Worm (Caenorhabditis elegans): ENCODE measurements around the gene pxl-1.
A peak's percentile ranks its signal among the peaks of the same experiment; 100 is the strongest.

The pxl-1 gene

DNA sequence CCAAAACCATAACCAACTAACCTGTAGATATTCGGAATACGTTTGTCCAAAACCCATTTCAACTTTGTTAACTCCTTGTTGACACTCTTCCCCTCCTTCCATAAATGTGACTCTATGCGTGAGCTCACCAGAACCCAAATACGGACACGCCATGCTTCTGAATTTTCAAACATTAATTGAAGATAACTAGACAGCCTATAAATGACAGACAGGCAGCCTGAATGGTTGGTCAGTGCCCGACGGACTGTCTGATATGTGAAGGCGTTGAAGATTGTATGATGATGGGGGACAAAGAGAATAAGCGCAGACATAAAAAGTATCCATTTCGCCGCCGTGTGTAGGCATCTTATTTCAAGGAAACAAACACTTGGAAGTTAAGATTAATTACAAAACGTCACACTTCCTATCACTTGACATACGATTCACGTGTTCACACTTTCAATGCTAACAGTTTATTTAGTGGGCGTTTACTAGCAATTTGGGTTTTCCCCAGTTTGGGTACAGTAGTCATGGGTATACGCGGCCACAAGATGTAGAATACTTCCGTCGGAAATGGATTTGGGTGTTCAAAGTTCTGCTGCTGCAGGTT lies 24.1 kb upstream of the pxl-1 start, which contains the start of the genes tdo-2 and C28H8.2 (continued):
- TF ChIP-seq dmd-4 (tag; optimal IDR thresholded peaks at IDR 0.05): no peak
- TF ChIP-seq ceh-82 (tag; optimal IDR thresholded peaks at IDR 0.05): no peak
- no peak for TF ChIP-seq ZK546.5 (tag; optimal IDR thresholded peaks at IDR 0.05)
- peak; percentile 56 for TF ChIP-seq crh-2 (tag; optimal IDR thresholded peaks at IDR 0.05)
- no peak for TF ChIP-seq unc-62 (GFP tag; optimal IDR thresholded peaks at IDR 0.05)
- TF ChIP-seq zag-1 (tag; optimal IDR thresholded peaks at IDR 0.05): no peak
- TF ChIP-seq lsy-2 (tag; optimal IDR thresholded peaks at IDR 0.05): peak in 1 of 2 experiments; percentile 55
- peak; percentile 92 for TF ChIP-seq sma-3 (GFP tag; optimal IDR thresholded peaks at IDR 0.05)

DNA sequence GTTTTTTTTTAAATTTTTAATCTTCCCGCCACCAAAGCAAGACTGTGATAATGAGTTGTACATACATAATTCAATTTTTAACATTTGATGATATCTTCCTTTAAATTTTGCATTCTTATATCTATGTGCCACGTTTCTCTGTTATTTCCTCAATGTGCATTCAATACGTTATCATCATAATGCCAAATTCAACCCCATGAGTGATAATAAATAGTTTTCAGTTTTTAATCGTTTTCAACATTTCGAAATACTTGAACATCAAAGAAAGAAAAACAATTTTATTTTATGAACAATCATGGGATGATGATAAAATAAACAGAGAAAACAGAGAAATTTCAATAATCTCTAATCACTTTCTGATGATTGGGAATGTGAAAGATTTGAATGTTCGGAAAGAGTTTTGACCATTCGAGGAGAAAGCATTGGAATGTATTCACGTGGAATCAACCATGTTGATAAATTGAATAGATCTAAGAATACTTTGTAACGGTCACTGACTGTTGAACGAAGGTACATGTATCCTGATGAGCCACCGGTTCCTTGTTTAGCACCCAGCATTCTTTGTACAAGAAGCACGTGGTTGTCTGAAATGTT lies 21.6 kb upstream of the pxl-1 start:
- no peak for TF ChIP-seq zag-1 (tag; optimal IDR thresholded peaks at IDR 0.05)
- no peak for TF ChIP-seq mab-5 (tag; optimal IDR thresholded peaks at IDR 0.05)
- no peak for TF ChIP-seq nhr-10 (tag; optimal IDR thresholded peaks at IDR 0.05)
- no peak for TF ChIP-seq blmp-1 (tag; optimal IDR thresholded peaks at IDR 0.05; ENCODE audit: insufficient read depth)
- TF ChIP-seq fos-1 (tag; optimal IDR thresholded peaks at IDR 0.05): peak; percentile 40
- TF ChIP-seq ztf-4 (tag; optimal IDR thresholded peaks at IDR 0.05): peak; percentile 26
- no peak for TF ChIP-seq ztf-11 (tag; optimal IDR thresholded peaks at IDR 0.05)
- no peak for TF ChIP-seq lin-39 (tag; optimal IDR thresholded peaks at IDR 0.05)
- TF ChIP-seq C34F6.9 (tag; optimal IDR thresholded peaks at IDR 0.05): no peak
- no peak for TF ChIP-seq sem-4 (tag; optimal IDR thresholded peaks at IDR 0.05)
- no peak for TF ChIP-seq ceh-82 (tag; optimal IDR thresholded peaks at IDR 0.05)
- no peak for TF ChIP-seq snpc-4 (tag; optimal IDR thresholded peaks at IDR 0.05)
- no peak for TF ChIP-seq alr-1 (tag; optimal IDR thresholded peaks at IDR 0.05)
- TF ChIP-seq lin-11 (tag; optimal IDR thresholded peaks at IDR 0.05): no peak
- no peak for TF ChIP-seq ZK546.5 (tag; optimal IDR thresholded peaks at IDR 0.05)
- TF ChIP-seq nhr-25 (tag; optimal IDR thresholded peaks at IDR 0.05): peak; percentile 4
- peak; percentile 50 for TF ChIP-seq gmeb-1 (tag; optimal IDR thresholded peaks at IDR 0.05)
- no peak for TF ChIP-seq unc-39 (tag; optimal IDR thresholded peaks at IDR 0.05)
- TF ChIP-seq F13H6.1 (tag; optimal IDR thresholded peaks at IDR 0.05): peak; percentile 20
- TF ChIP-seq nhr-129 (tag; optimal IDR thresholded peaks at IDR 0.05): no peak
- peak; percentile 72 for TF ChIP-seq nhr-21 (tag; optimal IDR thresholded peaks at IDR 0.05)
- no peak for TF ChIP-seq nhr-11 (tag; optimal IDR thresholded peaks at IDR 0.05)
- TF ChIP-seq sma-3 (GFP tag; optimal IDR thresholded peaks at IDR 0.05): peak; percentile 39
- no peak for TF ChIP-seq egl-27 (tag; optimal IDR thresholded peaks at IDR 0.05)
- TF ChIP-seq nhr-12 (tag; optimal IDR thresholded peaks at IDR 0.05): no peak
- TF ChIP-seq skn-1 (tag; optimal IDR thresholded peaks at IDR 0.05): peak; percentile 89
- TF ChIP-seq R02D3.7 (tag; optimal IDR thresholded peaks at IDR 0.05): no peak
- no peak for TF ChIP-seq elt-3 (tag; optimal IDR thresholded peaks at IDR 0.05)
- TF ChIP-seq nhr-77 (tag; optimal IDR thresholded peaks at IDR 0.05): no peak
- TF ChIP-seq dmd-4 (tag; optimal IDR thresholded peaks at IDR 0.05): no peak
- peak; percentile 84 for TF ChIP-seq crh-2 (tag; optimal IDR thresholded peaks at IDR 0.05)
- TF ChIP-seq ceh-16 (tag; optimal IDR thresholded peaks at IDR 0.05): no peak
- no peak for TF ChIP-seq mdl-1 (tag; optimal IDR thresholded peaks at IDR 0.05)
- no peak for TF ChIP-seq peb-1 (tag; optimal IDR thresholded peaks at IDR 0.05)
- no peak for TF ChIP-seq sma-9 (GFP tag; optimal IDR thresholded peaks at IDR 0.05)
- no peak for TF ChIP-seq sma-9 (tag; optimal IDR thresholded peaks at IDR 0.05)
- no peak for TF ChIP-seq Y55F3AM.14 (GFP tag; optimal IDR thresholded peaks at IDR 0.05)
- no peak for TF ChIP-seq mbf-1 (tag; optimal IDR thresholded peaks at IDR 0.05)
- no peak for TF ChIP-seq nhr-6 (tag; optimal IDR thresholded peaks at IDR 0.05)
- TF ChIP-seq unc-55 (GFP tag; optimal IDR thresholded peaks at IDR 0.05): no peak
- no peak for TF ChIP-seq unc-62 (GFP tag; optimal IDR thresholded peaks at IDR 0.05)
- peak; percentile 14 for TF ChIP-seq ama-1 (optimal IDR thresholded peaks at IDR 0.05)
- peak in 1 of 2 experiments; percentile 41 for TF ChIP-seq lsy-2 (tag; optimal IDR thresholded peaks at IDR 0.05)
- TF ChIP-seq lin-13 (GFP tag; optimal IDR thresholded peaks at IDR 0.05): peak; percentile 9
- TF ChIP-seq nhr-23 (tag; optimal IDR thresholded peaks at IDR 0.05): no peak
- no peak for TF ChIP-seq aly-2 (tag; optimal IDR thresholded peaks at IDR 0.05)
- TF ChIP-seq elt-1 (tag; optimal IDR thresholded peaks at IDR 0.05): no peak
- no peak for TF ChIP-seq ztf-1 (GFP tag; conservative IDR thresholded peaks at IDR 0.05)
- TF ChIP-seq nhr-237 (tag; optimal IDR thresholded peaks at IDR 0.05): no peak
